Worm (Caenorhabditis elegans): ENCODE results near the gene Y38H6A.3.

ce11 chrV:20335264-20335663 lies 9.7 kb upstream of the Y38H6A.3 start, which contains the start of gene Y38H6A.5:
- TF ChIP-seq lin-32 (GFP tag; optimal IDR thresholded peaks at IDR 0.05) (no peak), nhr-28 (tag; optimal IDR thresholded peaks at IDR 0.05) (no peak), snpc-4 (tag; optimal IDR thresholded peaks at IDR 0.05) (no peak), blmp-1 (tag; optimal IDR thresholded peaks at IDR 0.05) (no peak), sptf-1 (tag; optimal IDR thresholded peaks at IDR 0.05) (no peak), ceh-43 (GFP tag; optimal IDR thresholded peaks at IDR 0.05) (no peak), ztf-11 (tag; optimal IDR thresholded peaks at IDR 0.05) (no peak), nhr-12 (tag; optimal IDR thresholded peaks at IDR 0.05) (no peak), pha-4 (tag; optimal IDR thresholded peaks at IDR 0.05) (no peak), ces-1 (GFP tag; optimal IDR thresholded peaks at IDR 0.05) (no peak), unc-62 (GFP tag; optimal IDR thresholded peaks at IDR 0.05) (no peak), nhr-76 (tag; optimal IDR thresholded peaks at IDR 0.05) (no peak)
